Worm (Caenorhabditis elegans) whole organism, young adult: ENCODE results near the gene srx-42.

Experiments
- C06A6.2 ChIP-seq: fragments of 200-800 bp; sonication (Bioruptor generic); conservative IDR thresholded peaks from 2 replicates; pipeline ENCODE4 v1.3.6; 2022; ENCODE audit warnings: missing genetic modification characterization, missing compliant biosample characterization
- F22D6.2 ChIP-seq: sonication (generic microtip); optimal IDR thresholded peaks from 2 replicates; lab custom pipeline; 2016; ENCODE audit warnings: mild to moderate bottlenecking, missing genetic modification characterization, missing compliant biosample characterization
- F23B12.7 ChIP-seq: sonication (generic microtip); optimal IDR thresholded peaks from 2 replicates; lab custom pipeline; 2017; ENCODE audit warnings: missing genetic modification characterization, mild to moderate bottlenecking, missing compliant biosample characterization, antibody characterized with exemption, moderate library complexity; ENCODE audit not compliant: insufficient read depth
- F37B4.10 ChIP-seq: fragments of 200-800 bp; sonication (Bioruptor generic); IDR thresholded peaks from 2 replicates; pipeline ENCODE4 v1.3.6; 2022; ENCODE audit warnings: missing genetic modification characterization, missing compliant biosample characterization
- F52B5.7 ChIP-seq: sonication (generic microtip); optimal IDR thresholded peaks from 2 replicates; lab custom pipeline; 2016; ENCODE audit warnings: mild to moderate bottlenecking, missing genetic modification characterization, missing compliant biosample characterization
- F57C9.4 ChIP-seq: sonication (generic microtip); optimal IDR thresholded peaks from 2 replicates; lab custom pipeline; 2017; ENCODE audit warnings: mild to moderate bottlenecking, missing genetic modification characterization, missing compliant biosample characterization
- K11D2.4 ChIP-seq: fragments of 200-800 bp; sonication (Bioruptor generic); IDR thresholded peaks from 2 replicates; pipeline ENCODE4 v1.3.6; 2022; ENCODE audit warnings: missing genetic modification reagents, missing genetic modification characterization, missing compliant biosample characterization
- K12H6.12 ChIP-seq: fragments of 200-800 bp; sonication (Bioruptor generic); optimal IDR thresholded peaks from 2 replicates; lab custom pipeline; 2018; ENCODE audit warnings: mild to moderate bottlenecking, missing genetic modification characterization, missing compliant biosample characterization
- Y56A3A.18 ChIP-seq: fragments of 200-800 bp; sonication (Bioruptor generic); IDR thresholded peaks from 2 replicates; pipeline ENCODE4 v1.3.6; 2022; ENCODE audit warnings: missing genetic modification reagents, missing genetic modification characterization, missing compliant biosample characterization
- Y79H2A.3 ChIP-seq: fragments of 200-800 bp; sonication (Bioruptor generic); conservative IDR thresholded peaks from 2 replicates; pipeline ENCODE4 v1.3.6; 2022; ENCODE audit warnings: missing genetic modification reagents, missing genetic modification characterization, missing compliant biosample characterization
- akir-1 ChIP-seq: fragments of 200-800 bp; sonication (Bioruptor generic); optimal IDR thresholded peaks from 2 replicates; lab custom pipeline; 2018; ENCODE audit warnings: mild to moderate bottlenecking, missing genetic modification characterization, moderate library complexity, missing compliant biosample characterization
- ama-1 ChIP-seq, 3 experiments: fragments of 150-350 bp in 1 of 3; sonication (generic microtip) in 2 of 3; optimal IDR thresholded peaks; 2 replicates each; lab custom pipeline; 2014 to 2018; ENCODE audit warnings: missing biosample characterization in 2 of 3, missing genetic modification characterization in 2 of 3, missing genetic modification reagents in 2 of 3
- attf-3 ChIP-seq: fragments of 200-800 bp; sonication (Bioruptor generic); conservative IDR thresholded peaks from 2 replicates; pipeline ENCODE4 v1.3.6; 2022; ENCODE audit warnings: missing genetic modification reagents, missing genetic modification characterization, missing compliant biosample characterization
- attf-5 ChIP-seq: fragments of 200-800 bp; sonication (Bioruptor generic); optimal IDR thresholded peaks from 2 replicates; lab custom pipeline; 2018; ENCODE audit warnings: mild to moderate bottlenecking, missing genetic modification characterization, missing compliant biosample characterization
- bed-2 ChIP-seq: fragments of 200-800 bp; sonication (Bioruptor generic); IDR thresholded peaks from 2 replicates; pipeline ENCODE4 v1.3.6; 2022; ENCODE audit warnings: missing genetic modification reagents, missing genetic modification characterization, missing compliant biosample characterization
- ccch-3 ChIP-seq: fragments of 200-800 bp; sonication (Bioruptor generic); optimal IDR thresholded peaks from 2 replicates; lab custom pipeline; 2018; ENCODE audit warnings: mild to moderate bottlenecking, missing genetic modification characterization, missing compliant biosample characterization
- cebp-1 ChIP-seq, 2 experiments: fragments of 200-800 bp in 1 of 2; sonication (Bioruptor generic) in 1 of 2; sonication (generic microtip) in 1 of 2; IDR thresholded peaks in 1 of 2; optimal IDR thresholded peaks in 1 of 2; 2 replicates each; pipeline versions ENCODE4 v1.3.6 to Lab custom; 2017 to 2022; ENCODE audit warnings: missing compliant biosample characterization in 2 of 2, missing genetic modification characterization in 2 of 2, mild to moderate bottlenecking in 1 of 2, missing genetic modification reagents in 1 of 2, moderate library complexity in 1 of 2
- ceh-40 ChIP-seq: fragments of 200-800 bp; sonication (Bioruptor generic); IDR thresholded peaks from 2 replicates; pipeline ENCODE4 v1.3.6; 2022; ENCODE audit warnings: missing genetic modification characterization, missing compliant biosample characterization
- chd-7 ChIP-seq: sonication (generic microtip); optimal IDR thresholded peaks from 2 replicates; lab custom pipeline; 2016; ENCODE audit warnings: mild to moderate bottlenecking, missing genetic modification characterization, moderate library complexity, missing compliant biosample characterization
- die-1 ChIP-seq: sonication (generic microtip); optimal IDR thresholded peaks from 2 replicates; lab custom pipeline; 2016; ENCODE audit warnings: missing genotype, mild to moderate bottlenecking, missing genetic modification characterization, missing compliant biosample characterization
- dox-1 ChIP-seq: fragments of 200-800 bp; sonication (Bioruptor generic); IDR thresholded peaks from 2 replicates; pipeline ENCODE4 v1.3.6; 2022; ENCODE audit warnings: missing genetic modification reagents, missing genetic modification characterization, missing compliant biosample characterization
- egl-44 ChIP-seq: fragments of 200-800 bp; sonication (Bioruptor generic); IDR thresholded peaks from 2 replicates; pipeline ENCODE4 v1.3.6; 2022; ENCODE audit warnings: missing genetic modification reagents, missing genetic modification characterization, missing compliant biosample characterization
- ekl-4 ChIP-seq: fragments of 200-800 bp; sonication (Bioruptor generic); IDR thresholded peaks from 2 replicates; pipeline ENCODE4 v1.3.6; 2022; ENCODE audit warnings: missing genetic modification reagents, missing genetic modification characterization, missing compliant biosample characterization
- him-1 ChIP-seq: sonication (generic microtip); optimal IDR thresholded peaks from 2 replicates; lab custom pipeline; 2016; ENCODE audit warnings: missing genotype, missing genetic modification reagents, missing genetic modification characterization, missing compliant biosample characterization
- hmg-20 ChIP-seq: fragments of 200-800 bp; sonication (Bioruptor generic); IDR thresholded peaks from 2 replicates; pipeline ENCODE4 v1.3.6; 2022; ENCODE audit warnings: missing genetic modification reagents, missing genetic modification characterization, missing compliant biosample characterization
- lag-1 ChIP-seq: fragments of 200-800 bp; sonication (Bioruptor generic); IDR thresholded peaks from 2 replicates; pipeline ENCODE4 v1.3.6; 2022; ENCODE audit warnings: missing genetic modification reagents, missing genetic modification characterization, missing compliant biosample characterization
- let-526 ChIP-seq: fragments of 200-800 bp; sonication (Bioruptor generic); IDR thresholded peaks from 2 replicates; pipeline ENCODE4 v1.3.6; 2022; ENCODE audit warnings: missing genetic modification reagents, missing genetic modification characterization, missing compliant biosample characterization
- lin-35 ChIP-seq, 3 experiments: fragments of 150-350 bp in 2 of 3; sonication (generic microtip) in 1 of 3; optimal IDR thresholded peaks; 2 replicates each; lab custom pipeline; 2014 to 2018; ENCODE audit warnings: missing biosample characterization in 3 of 3, missing genetic modification characterization in 3 of 3, missing genetic modification reagents in 3 of 3
- lir-1 ChIP-seq: fragments of 200-800 bp; sonication (Bioruptor generic); conservative IDR thresholded peaks from 2 replicates; pipeline ENCODE4 v1.3.6; 2022; ENCODE audit warnings: missing genetic modification reagents, missing genetic modification characterization, missing compliant biosample characterization
- madf-3 ChIP-seq: fragments of 200-800 bp; sonication (Bioruptor generic); IDR thresholded peaks from 2 replicates; pipeline ENCODE4 v1.3.6; 2022; ENCODE audit warnings: missing genetic modification reagents, missing genetic modification characterization, missing compliant biosample characterization
- mcd-1 ChIP-seq: fragments of 200-800 bp; sonication (Bioruptor generic); IDR thresholded peaks from 2 replicates; pipeline ENCODE4 v1.3.6; 2022; ENCODE audit warnings: missing genetic modification reagents, missing genetic modification characterization, missing compliant biosample characterization
- mel-28 ChIP-seq: sonication (generic microtip); optimal IDR thresholded peaks from 2 replicates; lab custom pipeline; 2016; ENCODE audit warnings: borderline replicate concordance, mild to moderate bottlenecking, missing genetic modification characterization, missing compliant biosample characterization
- pbrm-1 ChIP-seq: fragments of 200-800 bp; sonication (Bioruptor generic); IDR thresholded peaks from 2 replicates; pipeline ENCODE4 v1.3.6; 2022; ENCODE audit warnings: missing genetic modification reagents, missing genetic modification characterization, missing compliant biosample characterization
- pha-4 ChIP-seq: fragments of 150-350 bp; sonication (generic microtip); optimal IDR thresholded peaks from 2 replicates; lab custom pipeline; 2014; ENCODE audit warnings: missing biosample characterization, missing genetic modification reagents, missing genetic modification characterization
- snpc-1.1 ChIP-seq: sonication (generic microtip); optimal IDR thresholded peaks from 2 replicates; lab custom pipeline; 2017; ENCODE audit warnings: missing genetic modification characterization, mild to moderate bottlenecking, missing compliant biosample characterization, antibody characterized with exemption, moderate library complexity, missing genotype, missing genetic modification reagents; ENCODE audit not compliant: insufficient read depth
- snpc-3.4 ChIP-seq: sonication (generic microtip); optimal IDR thresholded peaks from 2 replicates; lab custom pipeline; 2017; ENCODE audit warnings: missing genetic modification characterization, mild to moderate bottlenecking, missing compliant biosample characterization, antibody characterized with exemption, moderate library complexity, missing genotype, missing genetic modification reagents
- somi-1 ChIP-seq: fragments of 200-800 bp; sonication (Bioruptor generic); optimal IDR thresholded peaks from 2 replicates; lab custom pipeline; 2018; ENCODE audit warnings: mild to moderate bottlenecking, missing genetic modification characterization, missing compliant biosample characterization
- tbx-9 ChIP-seq: sonication (generic microtip); optimal IDR thresholded peaks from 2 replicates; lab custom pipeline; 2016; ENCODE audit warnings: borderline replicate concordance, missing genetic modification characterization, inconsistent platforms, missing compliant biosample characterization
- unc-130 ChIP-seq: sonication (generic microtip); optimal IDR thresholded peaks from 2 replicates; lab custom pipeline; 2016; ENCODE audit warnings: missing genetic modification reagents, missing genetic modification characterization, missing compliant biosample characterization
- zim-3 ChIP-seq: sonication (generic microtip); optimal IDR thresholded peaks from 2 replicates; lab custom pipeline; 2017; ENCODE audit warnings: mild to moderate bottlenecking, missing genetic modification characterization, moderate library complexity, missing compliant biosample characterization
- ztf-18 ChIP-seq: sonication (generic microtip); optimal IDR thresholded peaks from 2 replicates; lab custom pipeline; 2016; ENCODE audit warnings: missing genotype, mild to moderate bottlenecking, missing genetic modification characterization, missing compliant biosample characterization
- ztf-22 ChIP-seq: fragments of 200-800 bp; sonication (Bioruptor generic); optimal IDR thresholded peaks from 2 replicates; lab custom pipeline; 2018; ENCODE audit warnings: mild to moderate bottlenecking, missing genetic modification characterization, moderate library complexity, missing compliant biosample characterization
- ztf-26 ChIP-seq: sonication (generic microtip); optimal IDR thresholded peaks from 2 replicates; lab custom pipeline; 2017; ENCODE audit warnings: missing genetic modification characterization, missing compliant biosample characterization
- ztf-3 ChIP-seq: fragments of 200-800 bp; sonication (Bioruptor generic); optimal IDR thresholded peaks from 2 replicates; lab custom pipeline; 2018; ENCODE audit warnings: mild to moderate bottlenecking, missing genetic modification characterization, missing compliant biosample characterization

The srx-42 gene

DNA sequence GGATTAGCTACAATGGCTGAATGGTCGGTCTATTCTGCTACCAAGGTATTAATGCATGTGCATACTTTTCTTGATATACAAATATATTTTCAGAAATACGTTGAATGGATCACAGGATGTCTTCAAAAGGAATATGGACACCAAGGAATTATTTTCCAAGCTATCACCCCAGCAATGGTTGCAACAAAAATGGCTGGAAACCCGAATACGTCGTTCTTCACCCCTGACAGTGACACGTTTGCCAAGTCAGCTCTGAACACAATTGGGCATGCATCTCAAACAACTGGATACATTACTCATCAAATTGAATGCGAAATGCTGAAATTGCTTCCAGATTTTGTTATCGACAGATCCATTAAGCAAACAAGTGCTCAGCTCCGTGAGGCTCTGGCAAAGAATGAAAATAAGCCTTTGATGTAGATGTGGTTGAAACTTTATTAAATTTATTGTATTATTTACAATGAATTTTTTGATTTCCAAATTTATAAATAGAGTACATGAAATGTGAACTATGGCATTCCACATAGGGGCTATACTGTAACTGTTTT lies 13.2 kb upstream of the srx-42 start (continued):
- TF ChIP-seq mcd-1 (GFP tag; lab: Robert Waterston, UW) = peak; percentile 70
- peak; percentile 86 for TF ChIP-seq ztf-26 (tag; lab: Kevin White, UChicago)
- TF ChIP-seq cebp-1 (GFP tag; IDR thresholded peaks at IDR 0.05; lab: Robert Waterston, UW) = peak; percentile 77
- peak; percentile 94 for TF ChIP-seq cebp-1 (tag; optimal IDR thresholded peaks at IDR 0.05; lab: Kevin White, UChicago)
- peak; percentile 74 for TF ChIP-seq C06A6.2 (GFP tag; lab: Robert Waterston, UW)
- TF ChIP-seq pha-4 (tag; lab: Kevin White, UChicago) = peak; percentile 55
- TF ChIP-seq Y79H2A.3 (GFP tag; lab: Robert Waterston, UW) = peak; percentile 64; the same call in 1 of the 2 replicates
- TF ChIP-seq zim-3 (tag; lab: Kevin White, UChicago) = peak; percentile 16
- 0 out of 2 replicates have a peak, but pooled peaks have one; percentile 16 for TF ChIP-seq attf-3 (GFP tag; lab: Robert Waterston, UW)
- peak; percentile 92 for TF ChIP-seq F52B5.7 (tag; lab: Kevin White, UChicago)
- peak in 1 of 3 experiments; percentile 55 for TF ChIP-seq lin-35 (GFP tag; optimal IDR thresholded peaks at IDR 0.05; lab: Kevin White, UChicago)
- peak; percentile 68 for TF ChIP-seq ekl-4 (GFP tag; lab: Robert Waterston, UW)
- peak; percentile 69 for TF ChIP-seq madf-3
- TF ChIP-seq somi-1 (GFP tag; lab: Kevin White, UChicago) = peak; percentile 88
- TF ChIP-seq ztf-18 = no peak
- TF ChIP-seq attf-5 = peak; percentile 68
- peak; percentile 77 for TF ChIP-seq egl-44
- peak; percentile 35 for TF ChIP-seq die-1 (tag; lab: Kevin White, UChicago)
- peak; percentile 88 for TF ChIP-seq mel-28 (tag; lab: Kevin White, UChicago)
- peak; percentile 55 for TF ChIP-seq K12H6.12
- no peak for TF ChIP-seq snpc-1.1 (tag; lab: Kevin White, UChicago)
- TF ChIP-seq tbx-9 (tag; lab: Kevin White, UChicago) = no peak
- peak; percentile 47 for TF ChIP-seq ztf-3 (GFP tag; lab: Kevin White, UChicago)
- peak; percentile 91 for TF ChIP-seq ama-1 (optimal IDR thresholded peaks at IDR 0.05; lab: Kevin White, UChicago)
- no peak for TF ChIP-seq ama-1 (GFP tag; optimal IDR thresholded peaks at IDR 0.05; lab: Kevin White, UChicago)
- peak; percentile 93; the same call in 1 of the 2 replicates for TF ChIP-seq F37B4.10 (GFP tag; lab: Robert Waterston, UW)
- 0 out of 2 replicates have a peak, but pooled peaks have one; percentile 61 for TF ChIP-seq ceh-40 (GFP tag; lab: Robert Waterston, UW)
- peak; percentile 61; the same call in 1 of the 2 replicates for TF ChIP-seq pbrm-1 (GFP tag; lab: Robert Waterston, UW)
- TF ChIP-seq lag-1 (GFP tag; lab: Robert Waterston, UW) = 0 out of 2 replicates have a peak, but pooled peaks have one; percentile 69
- TF ChIP-seq hmg-20 (GFP tag; lab: Robert Waterston, UW) = peak; percentile 62; the same call in 1 of the 2 replicates
- TF ChIP-seq ccch-3 (GFP tag; lab: Kevin White, UChicago) = no peak
- TF ChIP-seq akir-1 (GFP tag; lab: Kevin White, UChicago) = no peak
- TF ChIP-seq F23B12.7 (tag; lab: Kevin White, UChicago) = no peak
- TF ChIP-seq bed-2 (GFP tag; lab: Robert Waterston, UW) = no peak
- TF ChIP-seq ztf-22 (GFP tag; lab: Kevin White, UChicago) = peak; percentile 76

DNA sequence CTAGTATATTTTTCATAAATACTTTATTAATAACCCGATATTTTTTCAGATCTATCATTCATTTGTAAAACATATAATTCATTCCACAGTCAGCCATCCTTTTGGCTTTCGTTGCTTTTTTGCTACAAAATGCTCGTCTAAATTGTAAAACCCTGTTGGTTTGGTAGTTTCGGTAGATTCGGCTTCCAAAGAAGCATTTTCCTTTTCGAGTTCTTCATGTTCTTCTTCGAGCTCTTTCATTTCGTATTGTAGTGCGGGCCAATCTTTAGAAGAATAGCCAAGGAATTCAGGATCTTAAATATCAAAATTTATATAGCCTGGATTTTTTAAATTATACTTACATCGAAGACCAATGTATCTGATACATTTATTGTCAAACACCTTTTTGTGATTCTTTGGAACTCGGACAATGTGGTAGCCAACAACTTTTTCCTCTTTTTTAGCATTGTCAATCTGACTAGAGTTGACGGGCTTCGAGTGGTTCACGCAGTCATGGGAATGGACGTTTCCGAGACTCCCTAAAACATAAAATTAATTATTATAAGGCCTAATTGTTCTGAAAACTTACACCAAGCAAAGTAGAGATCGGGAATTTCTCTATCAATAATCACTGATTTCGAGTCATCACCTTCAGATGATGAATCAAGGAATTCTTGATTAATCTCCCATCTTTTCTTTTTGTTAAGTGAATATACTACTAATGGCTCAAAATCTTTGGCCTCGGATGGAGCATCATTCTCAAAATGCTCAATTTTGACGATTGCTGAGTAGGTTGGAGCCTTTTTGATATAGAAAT lies 12.5 kb upstream of the srx-42 start:
- TF ChIP-seq him-1 (no peak), lir-1 (GFP tag; lab: Robert Waterston, UW) (no peak), unc-130 (GFP tag; lab: Kevin White, UChicago) (no peak), dox-1 (peak; percentile 57), F22D6.2 (no peak), Y56A3A.18 (GFP tag; lab: Robert Waterston, UW) (peak; percentile 7; the same call in 1 of the 2 replicates), let-526 (GFP tag; lab: Robert Waterston, UW) (no peak), chd-7 (tag; lab: Kevin White, UChicago) (peak; percentile 38), pbrm-1 (GFP tag; lab: Robert Waterston, UW) (no peak; the same call in 1 of the 2 replicates), bed-2 (GFP tag; lab: Robert Waterston, UW) (no peak), K12H6.12 (no peak), snpc-3.4 (tag; lab: Kevin White, UChicago) (no peak), F57C9.4 (no peak), madf-3 (0 out of 2 replicates have a peak, but pooled peaks have one; percentile 27), K11D2.4 (peak; percentile 45)
